Worm (Caenorhabditis elegans): ENCODE measurements around the gene dmsr-1.

- TF ChIP-seq T22C8.4 (GFP tag; IDR thresholded peaks at IDR 0.05) (no peak), klf-2 (GFP tag; conservative IDR thresholded peaks at IDR 0.05) (no peak), ref-1 (GFP tag; conservative IDR thresholded peaks at IDR 0.05) (no peak), flt-1 (GFP tag; IDR thresholded peaks at IDR 0.05) (no peak)
Measured at ce11 chrV:11474399-11474798, 35.8 kb downstream of the dmsr-1 start, which contains the start of gene nas-22.
